Worm (Caenorhabditis elegans): Measurements from ENCODE around the gene clec-175.

The clec-175 gene

DNA sequence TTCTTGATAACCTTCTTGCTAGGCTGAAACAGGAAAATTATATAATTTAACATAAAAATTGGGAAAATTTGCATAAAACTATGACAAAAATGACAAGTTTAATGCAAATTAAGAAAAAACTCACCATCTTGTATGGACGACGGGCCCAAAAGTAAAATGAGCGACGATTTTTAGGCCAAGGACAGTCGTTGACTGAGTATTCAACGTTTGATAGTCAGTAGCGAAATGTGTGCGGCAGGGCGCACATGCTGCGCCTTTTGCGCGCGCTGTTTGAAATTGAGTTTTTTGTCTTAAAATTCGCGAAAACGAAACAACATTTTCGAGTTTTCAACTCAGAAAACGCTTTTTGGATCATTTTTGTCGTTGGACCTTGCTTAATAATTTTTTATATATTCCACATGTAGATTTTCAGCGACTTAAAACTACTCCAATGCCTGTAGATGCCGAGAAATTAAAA is 31.7 kb upstream of the clec-175 start, which contains the start of the genes rpl-7A and set-21 (continued):
- peak; percentile 97 for TF ChIP-seq nhr-23 (tag; optimal IDR thresholded peaks at IDR 0.05)
- TF ChIP-seq egl-5 (tag; optimal IDR thresholded peaks at IDR 0.05) = peak; percentile 42
- TF ChIP-seq elt-2 (tag; optimal IDR thresholded peaks at IDR 0.05) = peak; percentile 86

- TF ChIP-seq ztf-4 (tag; optimal IDR thresholded peaks at IDR 0.05) (no peak), fkh-2 (tag; optimal IDR thresholded peaks at IDR 0.05) (no peak), zag-1 (tag; optimal IDR thresholded peaks at IDR 0.05) (no peak)
These were observed 28.6 kb upstream of the clec-175 start for ce11 chrIV:4393488-4393887.

DNA sequence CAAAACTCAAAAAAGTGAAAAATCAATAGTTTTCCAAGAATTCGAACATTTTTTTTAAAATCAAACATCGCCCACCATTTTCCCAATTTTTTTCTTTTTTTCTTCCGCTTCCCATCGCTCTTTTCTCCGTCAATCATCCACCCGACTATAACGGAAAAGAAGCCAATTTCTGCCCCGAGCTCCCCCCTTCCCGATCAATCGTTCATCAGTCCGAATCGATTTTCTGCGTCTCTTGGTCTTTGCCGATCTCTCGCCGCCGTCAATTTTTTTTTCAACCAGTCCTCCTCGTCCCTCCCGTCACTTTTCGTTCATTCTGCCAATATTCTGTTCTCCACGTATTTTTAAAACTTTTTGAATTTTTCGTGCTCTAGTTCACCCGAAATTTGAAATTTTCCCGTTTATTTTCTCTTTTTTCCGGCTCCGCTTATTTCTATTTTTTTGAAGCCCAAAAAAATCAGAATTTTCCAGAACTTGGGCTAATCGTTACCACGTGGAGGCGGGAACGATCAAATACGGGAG is 28.1 kb upstream of the clec-175 start, which contains the start of gene ell-1:
Gene ell-1, plus strand, starts transcription at position 469 of the 519 bp plus-strand sequence.
- TF ChIP-seq ZK546.5 (tag; optimal IDR thresholded peaks at IDR 0.05) (no peak), pha-4 (tag; optimal IDR thresholded peaks at IDR 0.05) (peak; percentile 18), ceh-28 (tag; optimal IDR thresholded peaks at IDR 0.05) (peak; percentile 4), mml-1 (tag; optimal IDR thresholded peaks at IDR 0.05) (no peak), aly-2 (tag; optimal IDR thresholded peaks at IDR 0.05) (no peak), nfya-1 (tag; optimal IDR thresholded peaks at IDR 0.05; ENCODE audit: insufficient read depth) (peak; percentile 3)

DNA sequence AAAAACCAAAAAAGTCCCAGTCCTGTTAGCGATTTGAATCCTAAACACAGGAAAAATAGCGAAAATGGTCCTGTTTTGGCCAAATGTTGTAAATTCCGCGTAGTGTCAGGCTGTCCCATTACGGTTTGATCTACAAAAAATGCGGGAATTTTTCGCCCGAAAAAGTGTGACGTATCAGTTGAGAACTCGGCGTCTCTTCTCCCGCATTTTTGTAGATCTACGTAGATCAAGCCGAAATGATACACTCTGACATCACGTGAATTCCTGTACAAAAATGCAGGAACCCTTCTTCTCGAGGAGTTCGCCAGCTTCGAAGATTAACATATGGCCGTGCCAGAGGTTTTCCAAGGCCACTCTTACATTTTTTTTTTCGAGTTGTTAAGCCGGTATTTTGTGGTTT is 26.6 kb upstream of the clec-175 start:
- TF ChIP-seq nhr-23 (tag; optimal IDR thresholded peaks at IDR 0.05) (no peak), egl-5 (tag; optimal IDR thresholded peaks at IDR 0.05) (no peak), pqm-1 (tag; optimal IDR thresholded peaks at IDR 0.05) (no peak), aly-2 (tag; optimal IDR thresholded peaks at IDR 0.05) (no peak), ceh-28 (tag; optimal IDR thresholded peaks at IDR 0.05) (no peak), nhr-77 (tag; optimal IDR thresholded peaks at IDR 0.05) (no peak), nhr-25 (tag; optimal IDR thresholded peaks at IDR 0.05) (no peak), lin-15B (tag; optimal IDR thresholded peaks at IDR 0.05) (no peak), lin-39 (tag; optimal IDR thresholded peaks at IDR 0.05) (no peak), daf-12 (tag; optimal IDR thresholded peaks at IDR 0.05) (no peak), sea-2 (GFP tag; optimal IDR thresholded peaks at IDR 0.05) (no peak), eor-1 (tag; optimal IDR thresholded peaks at IDR 0.05) (no peak), zag-1 (tag; optimal IDR thresholded peaks at IDR 0.05) (no peak), R02D3.7 (tag; optimal IDR thresholded peaks at IDR 0.05) (no peak), nhr-237 (tag; optimal IDR thresholded peaks at IDR 0.05) (no peak), nhr-67 (tag; optimal IDR thresholded peaks at IDR 0.05) (no peak), ztf-11 (tag; optimal IDR thresholded peaks at IDR 0.05) (no peak)

- peak; percentile 89 for TF ChIP-seq nhr-25 (tag; optimal IDR thresholded peaks at IDR 0.05)
- TF ChIP-seq nhr-43 (tag; optimal IDR thresholded peaks at IDR 0.05; ENCODE audit: poor library complexity, severe bottlenecking) = peak; percentile 68
- peak; percentile 53 for TF ChIP-seq nhr-23 (tag; optimal IDR thresholded peaks at IDR 0.05)
- TF ChIP-seq pha-4 (tag; optimal IDR thresholded peaks at IDR 0.05) = no peak
These were observed 25.9 kb upstream of the clec-175 start for ce11 chrIV:4396052-4396821.

ce11 chrIV:4397111-4397510 is 25.0 kb upstream of the clec-175 start:
- TF ChIP-seq elt-2 (tag; optimal IDR thresholded peaks at IDR 0.05) (peak; percentile 65), elt-3 (tag; optimal IDR thresholded peaks at IDR 0.05) (no peak), skn-1 (tag; optimal IDR thresholded peaks at IDR 0.05) (no peak), pqm-1 (tag; optimal IDR thresholded peaks at IDR 0.05) (peak; percentile 43), nfya-1 (tag; optimal IDR thresholded peaks at IDR 0.05; ENCODE audit: insufficient read depth) (no peak), fos-1 (tag; optimal IDR thresholded peaks at IDR 0.05) (no peak), unc-62 (GFP tag; optimal IDR thresholded peaks at IDR 0.05) (no peak), nhr-23 (tag; optimal IDR thresholded peaks at IDR 0.05) (no peak), pha-4 (tag; optimal IDR thresholded peaks at IDR 0.05) (peak; percentile 91), egl-5 (tag; optimal IDR thresholded peaks at IDR 0.05) (no peak), nhr-12 (tag; optimal IDR thresholded peaks at IDR 0.05) (no peak), ceh-16 (tag; optimal IDR thresholded peaks at IDR 0.05) (no peak), nhr-25 (tag; optimal IDR thresholded peaks at IDR 0.05) (no peak), ceh-9 (tag; optimal IDR thresholded peaks at IDR 0.05) (no peak), ztf-4 (tag; optimal IDR thresholded peaks at IDR 0.05) (no peak)
